Worm (Caenorhabditis elegans): ENCODE measurements around the gene vha-19.
"Not testable (repeated sequence)": the region's sequence is repeated elsewhere in the genome, so short reads cannot be mapped to it uniquely, and the experiment has no call there.

- not testable (repeated sequence) for TF ChIP-seq zag-1 (tag; optimal IDR thresholded peaks at IDR 0.05); lin-39 (tag; optimal IDR thresholded peaks at IDR 0.05); R02D3.7 (tag; optimal IDR thresholded peaks at IDR 0.05); snpc-4 (tag; optimal IDR thresholded peaks at IDR 0.05); jun-1 (tag; optimal IDR thresholded peaks at IDR 0.05); fkh-10 (GFP tag; optimal IDR thresholded peaks at IDR 0.05); tbx-2 (tag; optimal IDR thresholded peaks at IDR 0.05); egl-27 (tag; optimal IDR thresholded peaks at IDR 0.05); ceh-9 (tag; optimal IDR thresholded peaks at IDR 0.05); skn-1 (tag; optimal IDR thresholded peaks at IDR 0.05); ztf-4 (tag; optimal IDR thresholded peaks at IDR 0.05); ztf-11 (tag; optimal IDR thresholded peaks at IDR 0.05); nhr-11 (tag; optimal IDR thresholded peaks at IDR 0.05)
These were observed 25.1 kb downstream of the vha-19 start, which contains the start of gene C04C3.4 for ce11 chrIV:3394066-3394465.

Data from whole organism, L3 larva.